Worm (Caenorhabditis elegans) whole organism, L4 larva: ENCODE measurements around the gene C53A5.17.

Source experiments
- F26F4.8 ChIP-seq: fragments of 200-800 bp; sonication (Bioruptor generic); conservative IDR thresholded peaks from 2 replicates; pipeline ENCODE4 v1.3.6; 2022; ENCODE audit warnings: missing genetic modification characterization, missing compliant biosample characterization
- ama-1 ChIP-seq: fragments of 150-350 bp; optimal IDR thresholded peaks from 2 replicates; lab custom pipeline; 2014; ENCODE audit warnings: inconsistent platforms, mixed read lengths
- ceh-28 ChIP-seq: fragments of 150-350 bp; optimal IDR thresholded peaks from 2 replicates; lab custom pipeline; 2014; ENCODE audit warnings: missing biosample characterization, missing genetic modification reagents, missing genetic modification characterization
- daf-12 ChIP-seq: fragments of 150-350 bp; optimal IDR thresholded peaks from 2 replicates; lab custom pipeline; 2014; ENCODE audit warnings: missing biosample characterization, missing genetic modification reagents, missing genetic modification characterization
- hlh-30 ChIP-seq: sonication (generic microtip); optimal IDR thresholded peaks from 2 replicates; lab custom pipeline; 2017; ENCODE audit warnings: antibody characterized with exemption, mild to moderate bottlenecking, missing genetic modification characterization, missing compliant biosample characterization; ENCODE audit not compliant: insufficient read depth
- hmg-1.1 ChIP-seq: fragments of 200-800 bp; sonication (Bioruptor generic); IDR thresholded peaks from 2 replicates; pipeline ENCODE4 v1.3.6; 2022; ENCODE audit warnings: missing genetic modification reagents, missing genetic modification characterization, missing compliant biosample characterization
- nhr-10 ChIP-seq: fragments of 150-350 bp; optimal IDR thresholded peaks from 2 replicates; lab custom pipeline; 2014; ENCODE audit warnings: missing biosample characterization, missing genetic modification characterization
- nhr-11 ChIP-seq: fragments of 150-350 bp; optimal IDR thresholded peaks from 2 replicates; lab custom pipeline; 2014; ENCODE audit warnings: missing biosample characterization, missing genetic modification characterization
- nhr-237 ChIP-seq: sonication (generic microtip); optimal IDR thresholded peaks from 2 replicates; lab custom pipeline; 2017; ENCODE audit warnings: missing biosample characterization, missing genetic modification characterization
- nhr-28 ChIP-seq: fragments of 150-350 bp; optimal IDR thresholded peaks from 2 replicates; lab custom pipeline; 2014; ENCODE audit warnings: missing biosample characterization, missing genetic modification characterization
- nhr-77 ChIP-seq: fragments of 150-350 bp; optimal IDR thresholded peaks from 2 replicates; lab custom pipeline; 2014; ENCODE audit warnings: missing biosample characterization, missing genetic modification characterization
- pha-4 ChIP-seq, 2 experiments: fragments of 150-350 bp in 1 of 2; fragments of 200-800 bp in 1 of 2; sonication (Bioruptor generic) in 1 of 2; IDR thresholded peaks in 1 of 2; optimal IDR thresholded peaks in 1 of 2; 2 replicates each; pipeline versions ENCODE4 v1.3.6 to Lab custom; 2014 to 2022; ENCODE audit warnings: missing genetic modification characterization in 2 of 2, missing genetic modification reagents in 2 of 2, missing biosample characterization in 1 of 2, missing compliant biosample characterization in 1 of 2
- unc-39 ChIP-seq: sonication (generic microtip); optimal IDR thresholded peaks from 2 replicates; lab custom pipeline; 2017; ENCODE audit warnings: missing biosample characterization, missing genetic modification characterization

DNA sequence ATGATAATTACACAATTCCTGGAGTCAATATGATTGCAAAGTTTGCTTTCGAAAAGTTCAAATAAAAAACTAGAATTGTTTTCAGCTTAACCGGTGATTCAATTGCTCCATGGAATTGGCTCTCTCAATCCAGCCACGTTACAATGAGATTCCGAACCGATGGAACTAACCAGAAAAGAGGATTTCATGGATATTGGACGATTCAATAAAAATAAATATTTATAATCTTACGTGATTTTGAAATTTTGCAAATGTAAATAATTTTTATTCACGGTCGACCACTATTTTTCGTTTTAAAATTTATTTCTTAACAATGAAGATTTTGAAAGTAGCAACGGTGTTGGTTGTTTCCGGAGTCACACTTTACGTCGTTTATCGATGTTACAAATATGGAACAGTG is 38.9 kb downstream of the C53A5.17 start, which contains the start of gene R02D5.10:
- TF ChIP-seq ama-1 (lab: Kevin White, UChicago) (no peak), pha-4 (GFP tag; IDR thresholded peaks at IDR 0.05; lab: Robert Waterston, UW) (no peak), pha-4 (tag; optimal IDR thresholded peaks at IDR 0.05; lab: Kevin White, UChicago) (no peak), nhr-28 (tag; lab: Kevin White, UChicago) (no peak), nhr-10 (tag; lab: Kevin White, UChicago) (no peak), F26F4.8 (no peak), nhr-11 (tag; lab: Kevin White, UChicago) (no peak), nhr-77 (tag; lab: Kevin White, UChicago) (no peak), hmg-1.1 (GFP tag; lab: Robert Waterston, UW) (no peak), nhr-237 (tag; lab: Kevin White, UChicago) (no peak), unc-39 (tag; lab: Kevin White, UChicago) (no peak), hlh-30 (no peak), daf-12 (tag; lab: Kevin White, UChicago) (no peak), ceh-28 (tag; lab: Kevin White, UChicago) (no peak)
